Worm (Caenorhabditis elegans): Measurements from ENCODE around the gene ipla-5.

Gene ipla-5

DNA sequence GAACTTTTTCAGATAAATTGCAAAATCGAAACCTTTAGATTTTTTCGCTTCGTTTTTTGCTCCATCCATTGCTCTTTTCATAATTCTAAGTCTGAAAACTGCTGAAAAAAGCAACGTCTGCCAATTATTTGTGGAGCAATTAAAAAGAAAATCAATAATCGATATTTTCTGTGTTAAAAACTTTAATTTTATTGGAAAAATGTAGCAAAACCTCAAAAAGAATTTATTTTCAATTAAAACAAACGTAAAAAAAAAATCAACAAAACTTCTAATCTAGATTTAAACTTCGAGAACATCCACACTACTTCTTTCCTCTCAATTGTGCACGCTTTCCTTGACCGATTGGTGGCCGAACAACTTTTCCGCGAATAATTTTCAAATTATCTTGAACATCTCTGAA, 24.2 kb downstream of the ipla-5 start, which contains the start of gene F21D5.5:
Gene F21D5.5 (minus strand): TSS at position 101 of the 400 bp plus-strand sequence.
- TF ChIP-seq ceh-13 (GFP tag; optimal IDR thresholded peaks at IDR 0.05) (no peak), B0310.2 (tag; optimal IDR thresholded peaks at IDR 0.05) (no peak), scrt-1 (GFP tag; IDR thresholded peaks at IDR 0.05) (no peak), sea-1 (GFP tag; conservative IDR thresholded peaks at IDR 0.05) (no peak), F13C5.2 (tag; optimal IDR thresholded peaks at IDR 0.05) (no peak), tbx-11 (GFP tag; IDR thresholded peaks at IDR 0.05) (no peak), ceh-36 (tag; optimal IDR thresholded peaks at IDR 0.05) (no peak), pes-1 (GFP tag; IDR thresholded peaks at IDR 0.05) (no peak), hnd-1 (tag; optimal IDR thresholded peaks at IDR 0.05) (no peak), flt-1 (GFP tag; IDR thresholded peaks at IDR 0.05) (no peak), ama-1 (optimal IDR thresholded peaks at IDR 0.05) (no peak), tbx-37 (GFP tag; conservative IDR thresholded peaks at IDR 0.05) (no peak), aly-1 (tag; optimal IDR thresholded peaks at IDR 0.05) (no peak), tra-4 (tag; optimal IDR thresholded peaks at IDR 0.05) (no peak), hmbx-1 (tag; optimal IDR thresholded peaks at IDR 0.05) (no peak), hmg-4 (GFP tag; optimal IDR thresholded peaks at IDR 0.05) (no peak), ets-7 (tag; optimal IDR thresholded peaks at IDR 0.05) (no peak)

- no peak for TF ChIP-seq tra-4 (tag; optimal IDR thresholded peaks at IDR 0.05)
- no peak for TF ChIP-seq flt-1 (GFP tag; IDR thresholded peaks at IDR 0.05)
- TF ChIP-seq hmbx-1 (tag; optimal IDR thresholded peaks at IDR 0.05), result no peak
- TF ChIP-seq ets-7 (tag; optimal IDR thresholded peaks at IDR 0.05), result no peak
These were observed 24.9 kb downstream of the ipla-5 start, which contains the start of gene mrps-33 for ce11 chrIV:8739926-8740325. TSS of gene mrps-33 (minus strand) at chrIV:8740026.

DNA sequence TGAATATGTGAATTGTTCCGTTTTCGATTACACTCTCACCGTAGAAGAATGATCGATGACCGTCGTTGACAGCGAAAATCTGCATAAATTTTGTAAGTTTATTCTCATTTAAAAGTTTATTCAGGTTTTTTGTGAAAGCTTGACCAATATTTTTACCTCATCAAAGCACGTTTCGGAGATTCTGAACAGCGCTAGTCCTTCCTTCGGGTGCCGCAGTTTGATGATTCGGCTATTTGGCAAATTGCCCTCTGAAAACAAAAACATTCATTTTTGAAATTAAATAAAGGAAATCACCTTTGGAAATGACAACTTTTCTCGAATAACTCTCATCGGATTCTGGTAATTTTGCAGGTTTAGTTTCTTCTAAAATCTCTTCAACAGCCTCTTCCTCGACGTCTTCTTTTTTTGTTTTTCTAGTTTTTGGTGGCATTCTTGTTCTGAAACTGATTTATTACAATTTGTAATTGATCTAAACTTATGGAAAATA, 25.9 kb downstream of the ipla-5 start, which contains the start of gene F21D5.6:
Gene F21D5.6 (minus strand): TSS at position 437 of the 487 bp plus-strand sequence.
- TF ChIP-seq F13C5.2 (tag; optimal IDR thresholded peaks at IDR 0.05), result no peak
- no peak for TF ChIP-seq flt-1 (GFP tag; IDR thresholded peaks at IDR 0.05)
- no peak for TF ChIP-seq ets-7 (tag; optimal IDR thresholded peaks at IDR 0.05)
- TF ChIP-seq aly-1 (tag; optimal IDR thresholded peaks at IDR 0.05), result no peak
- TF ChIP-seq pes-1 (GFP tag; IDR thresholded peaks at IDR 0.05), result no peak
- no peak for TF ChIP-seq hnd-1 (tag; optimal IDR thresholded peaks at IDR 0.05)
- no peak for TF ChIP-seq tbx-37 (GFP tag; conservative IDR thresholded peaks at IDR 0.05)
- TF ChIP-seq ceh-36 (tag; optimal IDR thresholded peaks at IDR 0.05), result no peak

DNA sequence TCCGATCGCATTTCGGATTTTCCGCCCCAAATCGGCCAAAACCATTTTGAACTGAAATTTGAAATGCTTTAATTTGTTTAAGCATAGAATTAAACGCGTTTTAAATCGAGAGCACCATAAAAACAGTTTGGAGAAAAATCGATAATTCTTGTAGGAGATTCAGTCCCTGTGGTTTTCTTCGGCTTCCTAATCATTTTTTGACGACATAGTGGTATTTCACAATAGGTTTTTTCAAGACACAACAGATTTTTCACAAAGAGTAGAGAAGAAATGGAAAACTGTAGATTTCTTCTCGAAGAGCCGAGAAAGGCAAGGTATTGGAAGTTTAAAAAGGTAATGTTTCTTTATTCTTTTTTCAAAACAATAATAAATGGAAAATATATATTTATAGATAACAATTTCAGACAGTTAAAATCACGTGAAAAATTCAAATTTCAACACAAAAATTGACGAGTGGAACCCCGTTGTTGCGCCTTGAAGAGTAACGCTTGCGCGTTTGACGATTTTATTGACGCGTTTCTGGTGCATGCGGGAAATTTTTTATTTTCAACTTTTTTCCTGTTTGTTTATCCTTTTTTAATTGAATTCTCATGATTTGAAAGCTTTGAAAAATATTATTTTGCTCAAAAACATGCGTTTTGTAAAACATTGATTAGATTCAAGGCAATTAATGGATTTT, 28.7 kb downstream of the ipla-5 start, which contains the start of gene F21D5.7:
Gene F21D5.7 (minus strand): TSS at position 51 of the 679 bp plus-strand sequence.
- TF ChIP-seq ceh-36 (tag; optimal IDR thresholded peaks at IDR 0.05) (no peak), ets-7 (tag; optimal IDR thresholded peaks at IDR 0.05) (no peak), F13C5.2 (tag; optimal IDR thresholded peaks at IDR 0.05) (peak; percentile 43), hnd-1 (tag; optimal IDR thresholded peaks at IDR 0.05) (no peak), tra-4 (tag; optimal IDR thresholded peaks at IDR 0.05) (no peak), sea-1 (GFP tag; conservative IDR thresholded peaks at IDR 0.05) (no peak), pes-1 (GFP tag; IDR thresholded peaks at IDR 0.05) (no peak), B0310.2 (tag; optimal IDR thresholded peaks at IDR 0.05) (no peak)

DNA sequence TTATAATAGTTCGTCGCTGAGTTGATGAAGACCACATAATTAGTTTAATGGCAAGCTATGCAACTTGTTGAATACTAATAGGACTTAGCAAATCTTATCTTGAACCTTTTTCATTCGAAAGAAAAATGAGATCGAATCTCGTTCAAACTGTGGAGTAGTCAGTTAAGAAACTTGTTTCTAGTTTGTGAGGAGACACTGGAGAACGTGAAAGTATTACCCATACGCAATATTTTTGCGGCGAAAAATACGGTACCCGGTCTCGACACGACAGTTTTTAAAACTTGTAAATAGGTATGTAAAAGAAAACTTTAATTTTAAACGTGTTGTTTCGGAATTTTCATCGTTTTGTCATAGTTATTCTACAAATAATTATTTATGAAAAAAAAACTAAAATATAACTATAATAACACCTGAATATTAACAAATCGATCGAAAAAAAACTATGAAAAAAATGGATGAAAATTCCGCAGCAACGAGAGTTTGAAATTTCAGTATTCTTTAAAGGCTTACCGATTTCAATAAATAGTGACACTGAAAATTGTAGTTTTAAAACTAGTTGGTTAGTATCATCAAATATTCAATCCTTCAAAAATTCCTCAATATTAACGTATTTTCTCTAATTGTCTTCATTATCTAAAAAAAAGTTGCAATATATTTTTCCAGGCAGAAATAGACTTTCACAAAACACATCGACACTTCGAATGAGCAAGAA, 30.7 kb downstream of the ipla-5 start, which contains the start of the genes F20C5.7 and parg-1:
Gene F20C5.7 (minus strand): TSS at position 101 of the 712 bp plus-strand sequence.
Gene parg-1 (plus strand): TSS at position 662 of the 712 bp plus-strand sequence.
- TF ChIP-seq flt-1 (GFP tag; IDR thresholded peaks at IDR 0.05), result no peak
- TF ChIP-seq aly-1 (tag; optimal IDR thresholded peaks at IDR 0.05), result no peak
- no peak for TF ChIP-seq scrt-1 (GFP tag; IDR thresholded peaks at IDR 0.05)
- TF ChIP-seq ets-7 (tag; optimal IDR thresholded peaks at IDR 0.05), result no peak
- no peak for TF ChIP-seq sea-1 (GFP tag; conservative IDR thresholded peaks at IDR 0.05)
- no peak for TF ChIP-seq pes-1 (GFP tag; IDR thresholded peaks at IDR 0.05)
- no peak for TF ChIP-seq ceh-13 (GFP tag; optimal IDR thresholded peaks at IDR 0.05)
- TF ChIP-seq hmbx-1 (tag; optimal IDR thresholded peaks at IDR 0.05), result no peak
- no peak for TF ChIP-seq tbx-11 (GFP tag; IDR thresholded peaks at IDR 0.05)
- TF ChIP-seq tra-4 (tag; optimal IDR thresholded peaks at IDR 0.05), result no peak

ce11 chrIV:8748967-8749366, 33.9 kb downstream of the ipla-5 start:
- TF ChIP-seq hmbx-1 (tag; optimal IDR thresholded peaks at IDR 0.05), result no peak
- no peak for TF ChIP-seq aly-1 (tag; optimal IDR thresholded peaks at IDR 0.05)
- TF ChIP-seq F13C5.2 (tag; optimal IDR thresholded peaks at IDR 0.05), result no peak
- no peak for TF ChIP-seq ceh-13 (GFP tag; optimal IDR thresholded peaks at IDR 0.05)
- TF ChIP-seq tbx-11 (GFP tag; IDR thresholded peaks at IDR 0.05), result no peak
- no peak for TF ChIP-seq sea-1 (GFP tag; conservative IDR thresholded peaks at IDR 0.05)
- no peak for TF ChIP-seq hnd-1 (tag; optimal IDR thresholded peaks at IDR 0.05)
- no peak for TF ChIP-seq flt-1 (GFP tag; IDR thresholded peaks at IDR 0.05)
- TF ChIP-seq pes-1 (GFP tag; IDR thresholded peaks at IDR 0.05), result no peak
- no peak for TF ChIP-seq ceh-36 (tag; optimal IDR thresholded peaks at IDR 0.05)
- no peak for TF ChIP-seq tbx-37 (GFP tag; conservative IDR thresholded peaks at IDR 0.05)
- no peak for TF ChIP-seq hmg-4 (GFP tag; optimal IDR thresholded peaks at IDR 0.05)
- TF ChIP-seq ets-7 (tag; optimal IDR thresholded peaks at IDR 0.05), result no peak
- no peak for TF ChIP-seq tra-4 (tag; optimal IDR thresholded peaks at IDR 0.05)
- TF ChIP-seq scrt-1 (GFP tag; IDR thresholded peaks at IDR 0.05), result no peak
- TF ChIP-seq B0310.2 (tag; optimal IDR thresholded peaks at IDR 0.05), result no peak
- no peak for TF ChIP-seq ama-1 (optimal IDR thresholded peaks at IDR 0.05)

- TF ChIP-seq tbx-11 (GFP tag; IDR thresholded peaks at IDR 0.05) (no peak), hmbx-1 (tag; optimal IDR thresholded peaks at IDR 0.05) (no peak), tbx-37 (GFP tag; conservative IDR thresholded peaks at IDR 0.05) (no peak), hnd-1 (tag; optimal IDR thresholded peaks at IDR 0.05) (no peak)
These were observed 37.4 kb downstream of the ipla-5 start for ce11 chrIV:8752492-8752891.

Data from whole organism, early embryonic.